Worm (Caenorhabditis elegans): ENCODE data around the gene cho-1.

Gene cho-1

ce11 chrIV:13193239-13193638, 21.1 kb downstream of the cho-1 start, which contains the start of gene F58D2.5:
F58D2.5 (minus strand) TSS chrIV:13193339.
- no peak for TF ChIP-seq B0310.2 (tag; optimal IDR thresholded peaks at IDR 0.05)
- TF ChIP-seq scrt-1 (GFP tag; IDR thresholded peaks at IDR 0.05) = no peak
- no peak for TF ChIP-seq ama-1 (optimal IDR thresholded peaks at IDR 0.05)
- TF ChIP-seq F13C5.2 (tag; optimal IDR thresholded peaks at IDR 0.05) = no peak
- no peak for TF ChIP-seq hnd-1 (tag; optimal IDR thresholded peaks at IDR 0.05)
- no peak for TF ChIP-seq sea-1 (GFP tag; conservative IDR thresholded peaks at IDR 0.05)
- no peak for TF ChIP-seq ets-7 (tag; optimal IDR thresholded peaks at IDR 0.05)
- TF ChIP-seq hmbx-1 (tag; optimal IDR thresholded peaks at IDR 0.05) = no peak
- no peak for TF ChIP-seq tbx-11 (GFP tag; IDR thresholded peaks at IDR 0.05)
- no peak for TF ChIP-seq ceh-13 (GFP tag; optimal IDR thresholded peaks at IDR 0.05)
- no peak for TF ChIP-seq pes-1 (GFP tag; IDR thresholded peaks at IDR 0.05)
- no peak for TF ChIP-seq tbx-37 (GFP tag; conservative IDR thresholded peaks at IDR 0.05)
- no peak for TF ChIP-seq tra-4 (tag; optimal IDR thresholded peaks at IDR 0.05)
- no peak for TF ChIP-seq hmg-4 (GFP tag; optimal IDR thresholded peaks at IDR 0.05)
- no peak for TF ChIP-seq ceh-36 (tag; optimal IDR thresholded peaks at IDR 0.05)
- TF ChIP-seq aly-1 (tag; optimal IDR thresholded peaks at IDR 0.05) = no peak
- TF ChIP-seq flt-1 (GFP tag; IDR thresholded peaks at IDR 0.05) = no peak

- TF ChIP-seq F13C5.2 (tag; optimal IDR thresholded peaks at IDR 0.05) = no peak
- TF ChIP-seq tbx-37 (GFP tag; conservative IDR thresholded peaks at IDR 0.05) = no peak
- TF ChIP-seq aly-1 (tag; optimal IDR thresholded peaks at IDR 0.05) = no peak
- TF ChIP-seq ceh-13 (GFP tag; optimal IDR thresholded peaks at IDR 0.05) = no peak
- TF ChIP-seq ama-1 (optimal IDR thresholded peaks at IDR 0.05) = no peak
- no peak for TF ChIP-seq ets-7 (tag; optimal IDR thresholded peaks at IDR 0.05)
- TF ChIP-seq B0310.2 (tag; optimal IDR thresholded peaks at IDR 0.05) = no peak
- no peak for TF ChIP-seq scrt-1 (GFP tag; IDR thresholded peaks at IDR 0.05)
- TF ChIP-seq hnd-1 (tag; optimal IDR thresholded peaks at IDR 0.05) = no peak
- TF ChIP-seq hmbx-1 (tag; optimal IDR thresholded peaks at IDR 0.05) = no peak
- TF ChIP-seq sea-1 (GFP tag; conservative IDR thresholded peaks at IDR 0.05) = no peak
- no peak for TF ChIP-seq tra-4 (tag; optimal IDR thresholded peaks at IDR 0.05)
- TF ChIP-seq flt-1 (GFP tag; IDR thresholded peaks at IDR 0.05) = no peak
- TF ChIP-seq pes-1 (GFP tag; IDR thresholded peaks at IDR 0.05) = no peak
- no peak for TF ChIP-seq hmg-4 (GFP tag; optimal IDR thresholded peaks at IDR 0.05)
- TF ChIP-seq tbx-11 (GFP tag; IDR thresholded peaks at IDR 0.05) = no peak
Measured at ce11 chrIV:13190075-13190474, 24.3 kb downstream of the cho-1 start.

ce11 chrIV:13189467-13189866, 24.9 kb downstream of the cho-1 start, which contains the start of gene F58D2.2:
F58D2.2 (plus strand) TSS chrIV:13189767.
- no peak for TF ChIP-seq B0310.2 (tag; optimal IDR thresholded peaks at IDR 0.05)
- TF ChIP-seq sea-1 (GFP tag; conservative IDR thresholded peaks at IDR 0.05) = no peak
- no peak for TF ChIP-seq pes-1 (GFP tag; IDR thresholded peaks at IDR 0.05)
- TF ChIP-seq scrt-1 (GFP tag; IDR thresholded peaks at IDR 0.05) = no peak
- TF ChIP-seq hmg-4 (GFP tag; optimal IDR thresholded peaks at IDR 0.05) = no peak
- no peak for TF ChIP-seq tbx-11 (GFP tag; IDR thresholded peaks at IDR 0.05)
- no peak for TF ChIP-seq ama-1 (optimal IDR thresholded peaks at IDR 0.05)
- TF ChIP-seq flt-1 (GFP tag; IDR thresholded peaks at IDR 0.05) = no peak
- no peak for TF ChIP-seq hmbx-1 (tag; optimal IDR thresholded peaks at IDR 0.05)
- TF ChIP-seq hnd-1 (tag; optimal IDR thresholded peaks at IDR 0.05) = no peak
- TF ChIP-seq tra-4 (tag; optimal IDR thresholded peaks at IDR 0.05) = no peak
- no peak for TF ChIP-seq tbx-37 (GFP tag; conservative IDR thresholded peaks at IDR 0.05)
- no peak for TF ChIP-seq ceh-36 (tag; optimal IDR thresholded peaks at IDR 0.05)
- no peak for TF ChIP-seq F13C5.2 (tag; optimal IDR thresholded peaks at IDR 0.05)
- TF ChIP-seq ceh-13 (GFP tag; optimal IDR thresholded peaks at IDR 0.05) = no peak
- TF ChIP-seq aly-1 (tag; optimal IDR thresholded peaks at IDR 0.05) = no peak

- no peak for TF ChIP-seq ets-7 (tag; optimal IDR thresholded peaks at IDR 0.05)
- TF ChIP-seq tbx-11 (GFP tag; IDR thresholded peaks at IDR 0.05) = no peak
- no peak for TF ChIP-seq B0310.2 (tag; optimal IDR thresholded peaks at IDR 0.05)
- TF ChIP-seq ceh-13 (GFP tag; optimal IDR thresholded peaks at IDR 0.05) = no peak
Measured at ce11 chrIV:13188959-13189358, 25.4 kb downstream of the cho-1 start, which contains the start of gene F58D2.4. F58D2.4 (minus strand) TSS chrIV:13189059.

- no peak for TF ChIP-seq hmg-4 (GFP tag; optimal IDR thresholded peaks at IDR 0.05)
- TF ChIP-seq sea-1 (GFP tag; conservative IDR thresholded peaks at IDR 0.05) = no peak
- no peak for TF ChIP-seq pes-1 (GFP tag; IDR thresholded peaks at IDR 0.05)
- TF ChIP-seq ceh-13 (GFP tag; optimal IDR thresholded peaks at IDR 0.05) = no peak
- TF ChIP-seq aly-1 (tag; optimal IDR thresholded peaks at IDR 0.05) = no peak
- TF ChIP-seq flt-1 (GFP tag; IDR thresholded peaks at IDR 0.05) = no peak
- no peak for TF ChIP-seq F13C5.2 (tag; optimal IDR thresholded peaks at IDR 0.05)
- TF ChIP-seq tbx-11 (GFP tag; IDR thresholded peaks at IDR 0.05) = no peak
- TF ChIP-seq scrt-1 (GFP tag; IDR thresholded peaks at IDR 0.05) = no peak
- no peak for TF ChIP-seq ets-7 (tag; optimal IDR thresholded peaks at IDR 0.05)
- no peak for TF ChIP-seq hmbx-1 (tag; optimal IDR thresholded peaks at IDR 0.05)
- no peak for TF ChIP-seq ceh-36 (tag; optimal IDR thresholded peaks at IDR 0.05)
- TF ChIP-seq B0310.2 (tag; optimal IDR thresholded peaks at IDR 0.05) = no peak
- TF ChIP-seq tra-4 (tag; optimal IDR thresholded peaks at IDR 0.05) = no peak
- TF ChIP-seq ama-1 (optimal IDR thresholded peaks at IDR 0.05) = no peak
- no peak for TF ChIP-seq hnd-1 (tag; optimal IDR thresholded peaks at IDR 0.05)
- TF ChIP-seq tbx-37 (GFP tag; conservative IDR thresholded peaks at IDR 0.05) = no peak
Measured at ce11 chrIV:13180723-13181122, 33.6 kb downstream of the cho-1 start, which contains the start of gene F58D2.3. F58D2.3 (minus strand) TSS chrIV:13180823.

- no peak for TF ChIP-seq aly-1 (tag; optimal IDR thresholded peaks at IDR 0.05)
- TF ChIP-seq F13C5.2 (tag; optimal IDR thresholded peaks at IDR 0.05) = peak; percentile 8
Measured at ce11 chrIV:13179295-13179694, 35.1 kb downstream of the cho-1 start, which contains the start of gene lev-1. lev-1 (minus strand) TSS chrIV:13179395.

ce11 chrIV:13173359-13173758, 41.0 kb downstream of the cho-1 start:
- TF ChIP-seq ama-1 (optimal IDR thresholded peaks at IDR 0.05) = no peak
- TF ChIP-seq B0310.2 (tag; optimal IDR thresholded peaks at IDR 0.05) = no peak
- no peak for TF ChIP-seq pes-1 (GFP tag; IDR thresholded peaks at IDR 0.05)
- no peak for TF ChIP-seq F13C5.2 (tag; optimal IDR thresholded peaks at IDR 0.05)
- TF ChIP-seq hmbx-1 (tag; optimal IDR thresholded peaks at IDR 0.05) = no peak
- no peak for TF ChIP-seq ceh-36 (tag; optimal IDR thresholded peaks at IDR 0.05)
- no peak for TF ChIP-seq ets-7 (tag; optimal IDR thresholded peaks at IDR 0.05)
- no peak for TF ChIP-seq sea-1 (GFP tag; conservative IDR thresholded peaks at IDR 0.05)
- TF ChIP-seq ceh-13 (GFP tag; optimal IDR thresholded peaks at IDR 0.05) = no peak
- no peak for TF ChIP-seq aly-1 (tag; optimal IDR thresholded peaks at IDR 0.05)
- no peak for TF ChIP-seq tbx-37 (GFP tag; conservative IDR thresholded peaks at IDR 0.05)
- TF ChIP-seq scrt-1 (GFP tag; IDR thresholded peaks at IDR 0.05) = no peak
- TF ChIP-seq flt-1 (GFP tag; IDR thresholded peaks at IDR 0.05) = no peak
- TF ChIP-seq hmg-4 (GFP tag; optimal IDR thresholded peaks at IDR 0.05) = no peak
- no peak for TF ChIP-seq hnd-1 (tag; optimal IDR thresholded peaks at IDR 0.05)
- TF ChIP-seq tra-4 (tag; optimal IDR thresholded peaks at IDR 0.05) = no peak
- TF ChIP-seq tbx-11 (GFP tag; IDR thresholded peaks at IDR 0.05) = no peak

Data from whole organism, early embryonic.